Worm (Caenorhabditis elegans) whole organism, L2 larva: ENCODE measurements around the gene tat-3.

Source experiments
- F13H6.1 ChIP-seq: sonication (generic microtip); optimal IDR thresholded peaks from 2 replicates; lab custom pipeline; 2016; ENCODE audit warnings: missing genetic modification characterization, missing compliant biosample characterization
- R02D3.7 ChIP-seq: fragments of 150-350 bp; optimal IDR thresholded peaks from 2 replicates; lab custom pipeline; 2014; ENCODE audit warnings: missing biosample characterization, missing genetic modification characterization
- ZK546.5 ChIP-seq: sonication (generic microtip); optimal IDR thresholded peaks from 2 replicates; lab custom pipeline; 2017; ENCODE audit warnings: missing biosample characterization, missing genetic modification characterization
- aly-2 ChIP-seq: fragments of 150-350 bp; optimal IDR thresholded peaks from 2 replicates; lab custom pipeline; 2014; ENCODE audit warnings: missing biosample characterization, missing genetic modification characterization
- lin-39 ChIP-seq: fragments of 150-350 bp; optimal IDR thresholded peaks from 2 replicates; lab custom pipeline; 2014; ENCODE audit warnings: missing biosample characterization, missing genetic modification reagents, missing genetic modification characterization
- mdl-1 ChIP-seq, 2 experiments: fragments of 150-350 bp in 1 of 2; sonication (generic microtip) in 1 of 2; optimal IDR thresholded peaks; 2 replicates each; lab custom pipeline; 2017; ENCODE audit warnings: missing biosample characterization in 2 of 2, missing genetic modification characterization in 2 of 2
- nhr-21 ChIP-seq: fragments of 150-350 bp; optimal IDR thresholded peaks from 2 replicates; lab custom pipeline; 2014; ENCODE audit warnings: missing biosample characterization, missing genetic modification characterization
- unc-55 ChIP-seq: fragments of 150-350 bp; sonication (generic microtip); optimal IDR thresholded peaks from 3 replicates; lab custom pipeline; 2014; ENCODE audit warnings: missing biosample characterization, missing genetic modification reagents, missing genetic modification characterization
- zag-1 ChIP-seq: fragments of 150-350 bp; optimal IDR thresholded peaks from 2 replicates; lab custom pipeline; 2014; ENCODE audit warnings: missing biosample characterization, missing genetic modification characterization
- ztf-1 ChIP-seq: fragments of 200-800 bp; sonication (Bioruptor generic); conservative IDR thresholded peaks from 2 replicates; pipeline ENCODE4 v1.3.6; 2022; ENCODE audit warnings: missing genetic modification characterization, missing compliant biosample characterization
- ztf-4 ChIP-seq: fragments of 150-350 bp; optimal IDR thresholded peaks from 2 replicates; lab custom pipeline; 2014; ENCODE audit warnings: missing biosample characterization, missing genetic modification characterization

- no peak for TF ChIP-seq mdl-1 (tag; optimal IDR thresholded peaks at IDR 0.05; lab: Kevin White, UChicago)
- no peak for TF ChIP-seq F13H6.1 (tag; lab: Kevin White, UChicago)
- TF ChIP-seq unc-55 (GFP tag; lab: Kevin White, UChicago), result no peak
- no peak for TF ChIP-seq ztf-4 (tag; lab: Kevin White, UChicago)
- no peak for TF ChIP-seq ZK546.5 (tag; lab: Kevin White, UChicago)
- no peak for TF ChIP-seq lin-39 (tag; lab: Kevin White, UChicago)
- TF ChIP-seq R02D3.7 (tag; lab: Kevin White, UChicago), result no peak
- no peak for TF ChIP-seq nhr-21 (tag; lab: Kevin White, UChicago)
- TF ChIP-seq zag-1, result no peak
- no peak for TF ChIP-seq aly-2 (tag; lab: Kevin White, UChicago)
- TF ChIP-seq ztf-1, result no peak
Measured at ce11 chrIII:10755480-10756066, 25.1 kb upstream of the tat-3 start, which contains the start of gene hpl-2.
